Worm (Caenorhabditis elegans) whole organism, L4/young adult: Measurements from ENCODE around the gene T03E6.9.

Source experiments
- W03F9.2 ChIP-seq: fragments of 150-350 bp; optimal IDR thresholded peaks from 2 replicates; lab custom pipeline; 2014; ENCODE audit warnings: missing biosample characterization, missing genetic modification characterization
- dao-5 ChIP-seq: sonication (generic microtip); optimal IDR thresholded peaks from 2 replicates; lab custom pipeline; 2016; ENCODE audit warnings: missing genotype, missing genetic modification characterization, moderate library complexity, missing compliant biosample characterization
- him-1 ChIP-seq: sonication (generic microtip); optimal IDR thresholded peaks from 2 replicates; lab custom pipeline; 2016; ENCODE audit warnings: missing genotype, missing genetic modification reagents, missing genetic modification characterization, missing compliant biosample characterization

ce11 chrV:16648317-16649018, 47.9 kb upstream of the T03E6.9 start, which contains the start of gene W06G6.20:
- TF ChIP-seq W03F9.2 (tag; lab: Kevin White, UChicago) (no peak), him-1 (no peak), dao-5 (no peak)
